Fruit fly (Drosophila melanogaster): Measurements from ENCODE around the gene CG18048.

The CG18048 gene

DNA sequence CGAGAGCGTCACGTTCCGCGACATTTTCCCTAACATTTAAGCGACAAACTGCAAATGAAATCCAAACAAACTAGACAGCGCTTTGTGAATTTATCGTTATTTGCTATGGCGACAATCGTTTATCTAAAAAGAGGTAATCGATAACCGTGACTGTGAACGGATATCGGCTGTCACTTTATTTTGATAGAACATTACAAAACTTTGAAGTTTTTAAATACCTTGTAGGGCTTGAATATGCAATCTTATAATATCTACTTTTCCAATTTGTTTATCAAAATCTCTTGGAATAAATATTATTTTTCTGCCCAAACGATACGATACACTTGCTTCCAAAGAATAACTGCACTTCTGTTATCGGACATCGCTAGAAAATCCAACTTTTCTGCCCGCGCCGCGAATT lies 34.2 kb downstream of the CG18048 start, which contains the start of the genes CG1024 and TfIIFalpha (continued):
- TF ChIP-seq NC2β (GFP tag; optimal IDR thresholded peaks at IDR 0.05): no peak
- TF ChIP-seq CG31388 (GFP tag; optimal IDR thresholded peaks at IDR 0.05): no peak
- no peak for TF ChIP-seq HLHmδ (GFP tag; optimal IDR thresholded peaks at IDR 0.05)
- TF ChIP-seq Usf (GFP tag; optimal IDR thresholded peaks at IDR 0.05): no peak
- no peak for TF ChIP-seq NC2α (GFP tag; optimal IDR thresholded peaks at IDR 0.05)
- no peak for TF ChIP-seq caup (GFP tag; optimal IDR thresholded peaks at IDR 0.05; ENCODE audit: severe bottlenecking)
- TF ChIP-seq nau (GFP tag; optimal IDR thresholded peaks at IDR 0.05): no peak
- peak; percentile 90 for TF ChIP-seq Scr (GFP tag; IDR thresholded peaks at IDR 0.05; ENCODE audit: partially characterized antibody)
- no peak for TF ChIP-seq GATAe (GFP tag; conservative IDR thresholded peaks at IDR 0.05)
- TF ChIP-seq CG13123 (GFP tag; optimal IDR thresholded peaks at IDR 0.05): no peak
- TF ChIP-seq kni (GFP tag; optimal IDR thresholded peaks at IDR 0.05): no peak
- TF ChIP-seq CG30020 (tag; optimal IDR thresholded peaks at IDR 0.05): peak; percentile 43
- TF ChIP-seq cas (GFP tag; IDR thresholded peaks at IDR 0.05): no peak
- no peak for TF ChIP-seq dysf (GFP tag; IDR thresholded peaks at IDR 0.05)
- TF ChIP-seq hkb (optimal IDR thresholded peaks at IDR 0.05): no peak
- TF ChIP-seq hkb (GFP tag; IDR thresholded peaks at IDR 0.05): no peak
- TF ChIP-seq CG3995 (GFP tag; optimal IDR thresholded peaks at IDR 0.05): peak; percentile 98
- no peak for TF ChIP-seq CG9727 (GFP tag; optimal IDR thresholded peaks at IDR 0.05)
- TF ChIP-seq CG10462 (GFP tag; optimal IDR thresholded peaks at IDR 0.05): no peak
- no peak for TF ChIP-seq CG7745 (tag; optimal IDR thresholded peaks at IDR 0.05)
- no peak for TF ChIP-seq sqz (GFP tag; optimal IDR thresholded peaks at IDR 0.05)
- no peak for TF ChIP-seq CG8290 (GFP tag; optimal IDR thresholded peaks at IDR 0.05)
- TF ChIP-seq CG8290 (tag; optimal IDR thresholded peaks at IDR 0.05): no peak
- TF ChIP-seq hb (GFP tag; IDR thresholded peaks at IDR 0.05; ENCODE audit: partially characterized antibody): peak; percentile 88
- peak; percentile 39 for TF ChIP-seq cg (GFP tag; optimal IDR thresholded peaks at IDR 0.05)
- no peak for TF ChIP-seq salm (tag; optimal IDR thresholded peaks at IDR 0.05)
- TF ChIP-seq CG6765 (GFP tag; optimal IDR thresholded peaks at IDR 0.05): no peak
- no peak for TF ChIP-seq Bdp1 (GFP tag; optimal IDR thresholded peaks at IDR 0.05)
- no peak for TF ChIP-seq wor (GFP tag; IDR thresholded peaks at IDR 0.05)
- no peak for TF ChIP-seq CG12942 (GFP tag; optimal IDR thresholded peaks at IDR 0.05)
- no peak for TF ChIP-seq CG4282 (GFP tag; optimal IDR thresholded peaks at IDR 0.05)
- no peak for TF ChIP-seq B-H1 (GFP tag; IDR thresholded peaks at IDR 0.05)
- no peak for TF ChIP-seq CG7839 (tag; optimal IDR thresholded peaks at IDR 0.05)
- TF ChIP-seq Sry-δ (GFP tag; optimal IDR thresholded peaks at IDR 0.05): peak; percentile 86
- TF ChIP-seq CG10654 (GFP tag; optimal IDR thresholded peaks at IDR 0.05): no peak
- peak; percentile 96 for TF ChIP-seq nerfin-2 (GFP tag; IDR thresholded peaks at IDR 0.05; ENCODE audit: partially characterized antibody)
- TF ChIP-seq kay (GFP tag; optimal IDR thresholded peaks at IDR 0.05): no peak
- TF ChIP-seq CG5180 (GFP tag; optimal IDR thresholded peaks at IDR 0.05): no peak
- TF ChIP-seq nom (GFP tag; optimal IDR thresholded peaks at IDR 0.05): no peak
- no peak for TF ChIP-seq CG11398 (GFP tag; optimal IDR thresholded peaks at IDR 0.05)
- no peak for TF ChIP-seq CG10321 (GFP tag; IDR thresholded peaks at IDR 0.05)
- TF ChIP-seq tx (GFP tag; optimal IDR thresholded peaks at IDR 0.05): no peak
- TF ChIP-seq CG32772 (GFP tag; IDR thresholded peaks at IDR 0.05): no peak
- no peak for TF ChIP-seq CG4328 (GFP tag; optimal IDR thresholded peaks at IDR 0.05)
- no peak for TF ChIP-seq Hr51 (GFP tag; optimal IDR thresholded peaks at IDR 0.05)
- no peak for TF ChIP-seq CG12769 (tag; optimal IDR thresholded peaks at IDR 0.05)
- TF ChIP-seq pnt (GFP tag; optimal IDR thresholded peaks at IDR 0.05): no peak
- TF ChIP-seq Atf6 (GFP tag; IDR thresholded peaks at IDR 0.05): 0 out of 2 replicates have a peak, but pooled peaks have one; percentile 9
- no peak for TF ChIP-seq al (GFP tag; IDR thresholded peaks at IDR 0.05)
- TF ChIP-seq Lhr (GFP tag; optimal IDR thresholded peaks at IDR 0.05): no peak
- TF ChIP-seq jing (GFP tag; optimal IDR thresholded peaks at IDR 0.05): no peak
- no peak for TF ChIP-seq Fer2 (tag; optimal IDR thresholded peaks at IDR 0.05)
